Fruit fly (Drosophila melanogaster): ENCODE measurements around the gene fipi.

DNA sequence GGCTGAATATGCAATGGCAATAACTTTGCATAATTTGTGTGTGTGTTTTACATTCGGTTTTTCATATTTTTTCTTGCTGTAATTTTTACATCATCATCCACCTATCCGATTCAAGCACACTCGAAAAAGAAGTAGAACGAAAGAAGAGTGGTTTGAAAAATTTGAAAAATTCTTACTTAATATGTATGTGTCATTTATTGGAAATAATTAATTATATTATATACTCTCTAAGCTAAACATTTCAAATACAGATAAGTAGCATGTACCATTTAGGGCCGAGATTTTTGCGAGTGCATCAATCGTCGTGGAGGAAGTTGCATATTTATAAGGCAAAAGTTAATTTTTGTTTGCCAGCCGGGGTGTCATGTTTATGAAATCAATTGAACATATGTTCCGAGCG lies 12.3 kb upstream of the fipi start:
- TF ChIP-seq caup (GFP tag; optimal IDR thresholded peaks at IDR 0.05; ENCODE audit: severe bottlenecking) (no peak), pnt (GFP tag; optimal IDR thresholded peaks at IDR 0.05) (no peak), Dbx (GFP tag; IDR thresholded peaks at IDR 0.05) (no peak), repo (GFP tag; optimal IDR thresholded peaks at IDR 0.05) (no peak)
